Fruit fly (Drosophila melanogaster) whole organism, wandering third instar larva: ENCODE results near the gene CG46456.

ENCODE experiments used
- Hr78 ChIP-seq: fragments of >200 bp; optimal IDR thresholded peaks from 2 replicates; lab custom pipeline; 2017; ENCODE audit warnings: missing biosample characterization, missing genetic modification characterization
- pan ChIP-seq: fragments of >200 bp; optimal IDR thresholded peaks from 2 replicates; lab custom pipeline; 2017
- sage ChIP-seq: fragments of 200-800 bp; sonication (Bioruptor generic); optimal IDR thresholded peaks from 2 replicates; lab custom pipeline; 2016; ENCODE audit warnings: missing biosample characterization, mild to moderate bottlenecking, missing genetic modification characterization

dm6 chr3L:5353484-5354056 lies 1.6 kb downstream of the CG46456 start:
- TF ChIP-seq pan (lab: Kevin White, UChicago): no peak
- TF ChIP-seq sage (GFP tag; lab: Kevin White, UChicago): no peak
- TF ChIP-seq Hr78 (GFP tag; lab: Kevin White, UChicago): no peak
